Fruit fly (Drosophila melanogaster) whole organism, embryonic: ENCODE results near the gene RhoGDI.

Experiments
- Ada2b ChIP-seq: fragments of 200-800 bp; sonication (Bioruptor generic); IDR thresholded peaks from 2 replicates; pipeline ENCODE4 v1.3.6; 2022; ENCODE audit warnings: missing biosample characterization, missing genetic modification characterization
- Atf6 ChIP-seq: fragments of 200-800 bp; sonication (Bioruptor generic); IDR thresholded peaks from 2 replicates; pipeline ENCODE4 v1.3.6; 2022; ENCODE audit warnings: missing biosample characterization, missing genetic modification characterization
- Awh ChIP-seq: fragments of 200-800 bp; sonication (Bioruptor generic); IDR thresholded peaks from 2 replicates; pipeline ENCODE4, ENCODE4 v1.3.6; 2022; ENCODE audit warnings: missing biosample characterization, missing genetic modification characterization
- Bdp1 ChIP-seq: fragments of 200-800 bp; sonication (Bioruptor generic); optimal IDR thresholded peaks from 3 replicates; lab custom pipeline; 2016; ENCODE audit warnings: missing biosample characterization, missing genetic modification characterization
- Bgb ChIP-seq: fragments of 200-800 bp; sonication (Bioruptor generic); IDR thresholded peaks from 2 replicates; pipeline ENCODE4 v1.3.6; 2022; ENCODE audit warnings: missing biosample characterization, missing genetic modification characterization; ENCODE audit not compliant: partially characterized antibody
- CG10366 ChIP-seq: fragments of 200-800 bp; sonication (Bioruptor generic); IDR thresholded peaks from 2 replicates; pipeline ENCODE4 v1.3.6; 2022; ENCODE audit warnings: missing biosample characterization, missing genetic modification characterization
- CG10654 ChIP-seq: fragments of 200-800 bp; sonication (Bioruptor generic); optimal IDR thresholded peaks from 2 replicates; lab custom pipeline; 2016; ENCODE audit warnings: missing biosample characterization, missing genetic modification characterization
- CG11504 ChIP-seq: fragments of 200-800 bp; sonication (Bioruptor generic); optimal IDR thresholded peaks from 3 replicates; lab custom pipeline; 2019; ENCODE audit warnings: missing biosample characterization, mild to moderate bottlenecking, missing genetic modification characterization, moderate library complexity
- CG12391 ChIP-seq: fragments of 200-800 bp; sonication (Bioruptor generic); optimal IDR thresholded peaks from 3 replicates; lab custom pipeline; 2018; ENCODE audit warnings: missing biosample characterization, mild to moderate bottlenecking, missing genetic modification characterization, moderate library complexity
- CG13123 ChIP-seq: fragments of 200-800 bp; sonication (Bioruptor generic); optimal IDR thresholded peaks from 2 replicates; lab custom pipeline; 2016; ENCODE audit warnings: missing biosample characterization, missing genetic modification characterization
- CG13894 ChIP-seq: fragments of 200-800 bp; sonication (Bioruptor generic); optimal IDR thresholded peaks from 3 replicates; lab custom pipeline; 2018; ENCODE audit warnings: missing biosample characterization, mild to moderate bottlenecking, missing genetic modification characterization, moderate library complexity
- CG14014 ChIP-seq: fragments of 200-800 bp; sonication (Bioruptor generic); IDR thresholded peaks from 2 replicates; pipeline ENCODE4 v1.3.6; 2022; ENCODE audit warnings: missing biosample characterization, missing genetic modification characterization
- CG15269 ChIP-seq: fragments of 200-800 bp; sonication (Bioruptor generic); optimal IDR thresholded peaks from 2 replicates; lab custom pipeline; 2018; ENCODE audit warnings: missing biosample characterization, mild to moderate bottlenecking, missing genetic modification characterization, moderate library complexity
- CG17361 ChIP-seq: fragments of 200-800 bp; sonication (Bioruptor generic); IDR thresholded peaks from 3 replicates; pipeline ENCODE4 v1.3.6; 2022; ENCODE audit warnings: missing biosample characterization, missing genetic modification characterization
- CG18599 ChIP-seq: fragments of 200-800 bp; sonication (Bioruptor generic); optimal IDR thresholded peaks from 3 replicates; lab custom pipeline; 2017; ENCODE audit warnings: missing biosample characterization, missing genetic modification characterization, mild to moderate bottlenecking, moderate library complexity, missing genetic modification reagents
- CG30403 ChIP-seq: fragments of 200-800 bp; sonication (Bioruptor generic); optimal IDR thresholded peaks from 3 replicates; lab custom pipeline; 2016; ENCODE audit warnings: missing biosample characterization, missing genetic modification characterization
- CG32532 ChIP-seq: fragments of 200-800 bp; sonication (Bioruptor generic); IDR thresholded peaks from 2 replicates; pipeline ENCODE4 v1.3.6; 2022; ENCODE audit warnings: missing biosample characterization, missing genetic modification characterization
- CG34422 ChIP-seq: fragments of 200-800 bp; sonication (Bioruptor generic); IDR thresholded peaks from 3 replicates; pipeline ENCODE4 v1.3.6; 2022; ENCODE audit warnings: missing biosample characterization, missing genetic modification characterization
- CG3847 ChIP-seq: fragments of 200-800 bp; sonication (Bioruptor generic); IDR thresholded peaks from 2 replicates; pipeline ENCODE4 v1.3.6; 2022; ENCODE audit warnings: missing biosample characterization, missing genetic modification characterization
- CG6854 ChIP-seq: fragments of 200-800 bp; sonication (Bioruptor generic); optimal IDR thresholded peaks from 3 replicates; lab custom pipeline; 2017; ENCODE audit warnings: missing biosample characterization, mild to moderate bottlenecking, missing genetic modification characterization
- CG8290 ChIP-seq, 3 experiments: fragments of 200-800 bp; sonication (Bioruptor generic); optimal IDR thresholded peaks; 2 replicates each; lab custom pipeline; 2016 to 2019; ENCODE audit warnings: missing biosample characterization in 3 of 3, missing genetic modification characterization in 3 of 3, mild to moderate bottlenecking in 2 of 3, moderate library complexity in 1 of 3
- CG9932 ChIP-seq: fragments of 200-800 bp; sonication (Bioruptor generic); IDR thresholded peaks from 2 replicates; pipeline ENCODE4 v1.3.6; 2022; ENCODE audit warnings: missing biosample characterization, missing genetic modification characterization
- ERR ChIP-seq: fragments of 200-800 bp; sonication (Bioruptor generic); optimal IDR thresholded peaks from 2 replicates; lab custom pipeline; 2016; ENCODE audit warnings: missing biosample characterization, missing genetic modification characterization
- GATAe ChIP-seq: fragments of 200-800 bp; sonication (Bioruptor generic); conservative IDR thresholded peaks from 2 replicates; pipeline ENCODE4 v1.3.6; 2022; ENCODE audit warnings: missing biosample characterization, missing genetic modification characterization
- HmgZ ChIP-seq: fragments of 200-800 bp; sonication (Bioruptor generic); optimal IDR thresholded peaks from 2 replicates; lab custom pipeline; 2018; ENCODE audit warnings: missing biosample characterization, mild to moderate bottlenecking, missing genetic modification characterization
- Hmr ChIP-seq: fragments of 200-800 bp; sonication (Bioruptor generic); optimal IDR thresholded peaks from 3 replicates; lab custom pipeline; 2017; ENCODE audit warnings: mild to moderate bottlenecking, missing biosample characterization, missing genetic modification reagents, missing genetic modification characterization
- Hr39 ChIP-seq: fragments of >200 bp; optimal IDR thresholded peaks from 2 replicates; lab custom pipeline; 2017
- Jarid2 ChIP-seq: fragments of 200-800 bp; sonication (Bioruptor generic); optimal IDR thresholded peaks from 3 replicates; lab custom pipeline; 2017; ENCODE audit warnings: mild to moderate bottlenecking, missing biosample characterization, missing genetic modification reagents, missing genetic modification characterization
- PHDP ChIP-seq: fragments of 200-800 bp; sonication (Bioruptor generic); optimal IDR thresholded peaks from 3 replicates; lab custom pipeline; 2018; ENCODE audit warnings: missing biosample characterization, mild to moderate bottlenecking, missing genetic modification characterization, moderate library complexity
- Ssrp ChIP-seq: fragments of 200-800 bp; sonication (Bioruptor generic); optimal IDR thresholded peaks from 2 replicates; lab custom pipeline; 2018; ENCODE audit warnings: missing biosample characterization, mild to moderate bottlenecking, missing genetic modification characterization, moderate library complexity
- Trl ChIP-seq, 3 experiments: fragments of >200 bp in 2 of 3; fragments of 200-800 bp in 1 of 3; sonication (Bioruptor generic) in 1 of 3; optimal IDR thresholded peaks; 2 replicates in 1 of 3; 3 replicates in 2 of 3; lab custom pipeline; 2016 to 2017; ENCODE audit warnings: missing biosample characterization in 1 of 3, missing genetic modification characterization in 1 of 3
- ac ChIP-seq: fragments of 200-800 bp; sonication (Bioruptor generic); optimal IDR thresholded peaks from 3 replicates; lab custom pipeline; 2017; ENCODE audit warnings: missing biosample characterization, mild to moderate bottlenecking, missing genetic modification characterization
- cg ChIP-seq: fragments of 200-800 bp; sonication (Bioruptor generic); optimal IDR thresholded peaks from 3 replicates; lab custom pipeline; 2019; ENCODE audit warnings: missing biosample characterization, mild to moderate bottlenecking, missing genetic modification characterization, moderate library complexity
- chinmo ChIP-seq: fragments of 200-800 bp; sonication (Bioruptor generic); IDR thresholded peaks from 4 replicates; pipeline ENCODE4 v1.3.6; 2022; ENCODE audit warnings: missing biosample characterization, missing genetic modification characterization; ENCODE audit not compliant: partially characterized antibody
- grn ChIP-seq: fragments of 200-800 bp; sonication (Bioruptor generic); optimal IDR thresholded peaks from 3 replicates; lab custom pipeline; 2017; ENCODE audit warnings: missing biosample characterization, missing genetic modification characterization
- her ChIP-seq: fragments of 200-800 bp; sonication (Bioruptor generic); optimal IDR thresholded peaks from 2 replicates; lab custom pipeline; 2016; ENCODE audit warnings: missing biosample characterization, missing genetic modification characterization
- insv ChIP-seq, 2 experiments: fragments of 200-800 bp; sonication (Bioruptor generic); optimal IDR thresholded peaks; 3 replicates each; lab custom pipeline; 2016 to 2018; ENCODE audit warnings: missing biosample characterization in 2 of 2, missing genetic modification characterization in 2 of 2
- kni ChIP-seq: fragments of 200-800 bp; sonication (Bioruptor generic); optimal IDR thresholded peaks from 3 replicates; lab custom pipeline; 2017; ENCODE audit warnings: mild to moderate bottlenecking, missing biosample characterization, missing genetic modification reagents, missing genetic modification characterization
- lab ChIP-seq: fragments of 200-800 bp; sonication (Bioruptor generic); optimal IDR thresholded peaks from 3 replicates; lab custom pipeline; 2017; ENCODE audit warnings: missing biosample characterization, missing genetic modification characterization, mild to moderate bottlenecking, moderate library complexity, missing genetic modification reagents
- lilli ChIP-seq: fragments of 200-800 bp; sonication (Bioruptor generic); optimal IDR thresholded peaks from 3 replicates; lab custom pipeline; 2016; ENCODE audit warnings: missing biosample characterization, missing genetic modification characterization
- luna ChIP-seq: fragments of 200-800 bp; sonication (Bioruptor generic); optimal IDR thresholded peaks from 2 replicates; lab custom pipeline; 2016; ENCODE audit warnings: missing biosample characterization, missing genetic modification characterization
- mirr ChIP-seq: fragments of 200-800 bp; sonication (Bioruptor generic); optimal IDR thresholded peaks from 3 replicates; lab custom pipeline; 2018; ENCODE audit warnings: missing biosample characterization, mild to moderate bottlenecking, missing genetic modification characterization
- nau ChIP-seq: fragments of 200-800 bp; sonication (Bioruptor generic); optimal IDR thresholded peaks from 3 replicates; lab custom pipeline; 2017; ENCODE audit warnings: missing biosample characterization, mild to moderate bottlenecking, missing genetic modification characterization, missing genetic modification reagents
- pb ChIP-seq: fragments of 200-800 bp; sonication (Bioruptor generic); optimal IDR thresholded peaks from 3 replicates; lab custom pipeline; 2016; ENCODE audit warnings: missing biosample characterization, missing genetic modification characterization
- scrt ChIP-seq: fragments of 200-800 bp; sonication (Bioruptor generic); optimal IDR thresholded peaks from 2 replicates; lab custom pipeline; 2018; ENCODE audit warnings: missing biosample characterization, mild to moderate bottlenecking, missing genetic modification characterization, moderate library complexity
- seq ChIP-seq: fragments of 200-800 bp; sonication (Bioruptor generic); IDR thresholded peaks from 2 replicates; pipeline ENCODE4 v1.3.6; 2022; ENCODE audit warnings: missing biosample characterization, missing genetic modification characterization
- sug ChIP-seq: fragments of 200-800 bp; optimal IDR thresholded peaks from 2 replicates; lab custom pipeline; 2019; ENCODE audit warnings: missing biosample characterization, mild to moderate bottlenecking, missing genetic modification characterization, moderate library complexity
- tio ChIP-seq: fragments of 200-800 bp; sonication (Bioruptor generic); optimal IDR thresholded peaks from 2 replicates; lab custom pipeline; 2017; ENCODE audit warnings: missing biosample characterization, missing genetic modification characterization, inconsistent platforms
- usp ChIP-seq: fragments of >200 bp; optimal IDR thresholded peaks from 2 replicates; lab custom pipeline; 2017; ENCODE audit warnings: missing biosample characterization, missing genetic modification characterization

RhoGDI gene

dm6 chr3L:19939024-19939423 lies 10.5 kb downstream of the RhoGDI start, which contains the start of gene Ac76E (continued):
- no peak for TF ChIP-seq kni (GFP tag; lab: Kevin White, UChicago)
- TF ChIP-seq Bdp1 (GFP tag; lab: Kevin White, UChicago): no peak
- peak; percentile 28 for TF ChIP-seq nau
- TF ChIP-seq scrt (GFP tag; lab: Kevin White, UChicago): peak; percentile 91
- no peak for TF ChIP-seq Ada2b (GFP tag; lab: Robert Waterston, UW)
- peak; percentile 92 for TF ChIP-seq Jarid2
- no peak for TF ChIP-seq tio (GFP tag; lab: Kevin White, UChicago)
- TF ChIP-seq CG18599 (GFP tag; lab: Kevin White, UChicago): no peak
- TF ChIP-seq Atf6 (GFP tag; lab: Robert Waterston, UW): peak; percentile 64
- TF ChIP-seq CG32532: peak; percentile 45; the same call in 1 of the 2 replicates
- TF ChIP-seq ERR (GFP tag; lab: Kevin White, UChicago): peak; percentile 36
- TF ChIP-seq CG17361: no peak
- TF ChIP-seq CG30403 (GFP tag; lab: Kevin White, UChicago): no peak
- no peak for TF ChIP-seq CG13123 (GFP tag; lab: Kevin White, UChicago)
- TF ChIP-seq lilli (GFP tag; lab: Kevin White, UChicago): peak; percentile 17
- no peak for TF ChIP-seq grn (GFP tag; lab: Kevin White, UChicago)
- TF ChIP-seq CG11504 (tag; lab: Kevin White, UChicago): peak; percentile 100
- peak; percentile 67 to 92 for TF ChIP-seq Trl (optimal IDR thresholded peaks at IDR 0.05; lab: Kevin White, UChicago)
- no peak for TF ChIP-seq Trl (GFP tag; optimal IDR thresholded peaks at IDR 0.05; lab: Kevin White, UChicago)
- no peak for TF ChIP-seq CG10366 (GFP tag; lab: Robert Waterston, UW)
- peak in 1 of 2 experiments; percentile 81 for TF ChIP-seq insv (GFP tag; optimal IDR thresholded peaks at IDR 0.05; lab: Kevin White, UChicago)
- TF ChIP-seq her: no peak
- TF ChIP-seq Bgb: peak; percentile 67
- no peak for TF ChIP-seq CG10654 (GFP tag; lab: Kevin White, UChicago)
- TF ChIP-seq CG15269 (tag; lab: Kevin White, UChicago): peak; percentile 4
- TF ChIP-seq chinmo (GFP tag; lab: Robert Waterston, UW): peak; percentile 94
- peak; percentile 28 for TF ChIP-seq PHDP (tag; lab: Kevin White, UChicago)
- TF ChIP-seq CG8290 (GFP tag; optimal IDR thresholded peaks at IDR 0.05; lab: Kevin White, UChicago): no peak
- peak in 1 of 2 experiments; percentile 73 for TF ChIP-seq CG8290 (tag; optimal IDR thresholded peaks at IDR 0.05; lab: Kevin White, UChicago)
- 0 out of 2 replicates have a peak, but pooled peaks have one; percentile 7 for TF ChIP-seq CG3847
- TF ChIP-seq luna (GFP tag; lab: Kevin White, UChicago): peak; percentile 23
- TF ChIP-seq CG6854 (GFP tag; lab: Kevin White, UChicago): peak; percentile 15
- no peak for TF ChIP-seq CG12391 (tag; lab: Kevin White, UChicago)
- no peak for TF ChIP-seq usp (GFP tag; lab: Kevin White, UChicago)
- peak; percentile 35; the same call in 1 of the 2 replicates for TF ChIP-seq seq (GFP tag; lab: Robert Waterston, UW)
- TF ChIP-seq Ssrp (tag; lab: Kevin White, UChicago): no peak
- TF ChIP-seq CG9932 (GFP tag; lab: Robert Waterston, UW): peak; percentile 16; the same call in 1 of the 2 replicates
- peak; percentile 62 for TF ChIP-seq mirr (GFP tag; lab: Kevin White, UChicago)
- TF ChIP-seq Awh (GFP tag; lab: Robert Waterston, UW): no peak
- TF ChIP-seq CG14014: no peak
- TF ChIP-seq cg (GFP tag; lab: Kevin White, UChicago): peak; percentile 37
- peak; percentile 56 for TF ChIP-seq HmgZ
- peak; percentile 24 for TF ChIP-seq sug (tag; lab: Kevin White, UChicago)
- no peak for TF ChIP-seq ac (GFP tag; lab: Kevin White, UChicago)
- TF ChIP-seq CG34422 (GFP tag; lab: Robert Waterston, UW): peak; percentile 32; the same call in 1 of the 3 replicates
- TF ChIP-seq lab (GFP tag; lab: Kevin White, UChicago): peak; percentile 51
- TF ChIP-seq Hr39 (lab: Kevin White, UChicago): no peak
- TF ChIP-seq pb (GFP tag; lab: Kevin White, UChicago): no peak
- TF ChIP-seq GATAe (GFP tag; lab: Robert Waterston, UW): peak; percentile 46; the same call in 1 of the 2 replicates
- peak; percentile 36 for TF ChIP-seq Hmr (GFP tag; lab: Kevin White, UChicago)
- peak; percentile 9 for TF ChIP-seq CG13894 (tag; lab: Kevin White, UChicago)
